Worm (Caenorhabditis elegans) whole organism, early embryonic: ENCODE data around the gene casy-1.

ENCODE experiments used
- F13C5.2 ChIP-seq: sonication (generic microtip); optimal IDR thresholded peaks from 2 replicates; lab custom pipeline; 2017; ENCODE audit warnings: mild to moderate bottlenecking, missing genetic modification characterization, inconsistent platforms, missing compliant biosample characterization
- aly-1 ChIP-seq: sonication (generic microtip); optimal IDR thresholded peaks from 2 replicates; lab custom pipeline; 2016; ENCODE audit warnings: missing genetic modification characterization, missing compliant biosample characterization
- ama-1 ChIP-seq: fragments of 150-350 bp; optimal IDR thresholded peaks from 2 replicates; lab custom pipeline; 2014
- ceh-13 ChIP-seq: fragments of 200-800 bp; sonication (Bioruptor generic); optimal IDR thresholded peaks from 2 replicates; lab custom pipeline; 2018; ENCODE audit warnings: mild to moderate bottlenecking, missing genetic modification characterization, missing compliant biosample characterization
- ceh-36 ChIP-seq: sonication (generic microtip); optimal IDR thresholded peaks from 2 replicates; lab custom pipeline; 2016; ENCODE audit warnings: missing genetic modification characterization, inconsistent platforms, missing compliant biosample characterization
- flt-1 ChIP-seq: fragments of 200-800 bp; sonication (Bioruptor generic); IDR thresholded peaks from 2 replicates; pipeline ENCODE4 v1.3.6; 2022; ENCODE audit warnings: missing genetic modification characterization, missing compliant biosample characterization
- hmbx-1 ChIP-seq: sonication (generic microtip); optimal IDR thresholded peaks from 2 replicates; lab custom pipeline; 2016; ENCODE audit warnings: mild to moderate bottlenecking, missing genetic modification characterization, missing compliant biosample characterization
- hnd-1 ChIP-seq: sonication (generic microtip); optimal IDR thresholded peaks from 2 replicates; lab custom pipeline; 2016; ENCODE audit warnings: missing genetic modification characterization, missing compliant biosample characterization
- pes-1 ChIP-seq: fragments of 200-800 bp; sonication (Bioruptor generic); IDR thresholded peaks from 2 replicates; pipeline ENCODE4 v1.3.6; 2022; ENCODE audit warnings: missing genetic modification reagents, missing genetic modification characterization, missing compliant biosample characterization
- scrt-1 ChIP-seq: fragments of 200-800 bp; sonication (Bioruptor generic); IDR thresholded peaks from 2 replicates; pipeline ENCODE4 v1.3.6; 2022; ENCODE audit warnings: missing genetic modification characterization, missing compliant biosample characterization
- tra-4 ChIP-seq: sonication (generic microtip); optimal IDR thresholded peaks from 2 replicates; lab custom pipeline; 2017; ENCODE audit warnings: missing genetic modification characterization, missing compliant biosample characterization

DNA sequence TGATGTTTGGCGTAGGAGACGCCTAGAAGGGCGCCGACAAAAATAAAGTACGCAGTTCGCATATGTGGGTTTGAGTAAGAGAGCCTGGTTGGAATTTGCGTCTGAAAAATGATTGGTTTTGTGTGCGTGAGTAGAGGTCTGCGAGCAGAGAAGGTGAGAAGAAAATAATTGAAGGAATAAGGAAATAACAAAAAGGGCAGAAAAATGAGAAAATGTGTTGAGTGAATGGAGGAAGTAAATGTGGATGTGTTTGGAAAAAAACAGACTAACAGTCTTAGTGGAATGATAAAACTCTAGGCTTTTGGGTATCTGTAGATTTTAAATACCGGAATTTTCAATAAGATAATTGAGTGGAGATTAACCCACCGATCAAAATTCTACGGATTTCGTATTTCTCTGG is at the start of gene casy-1:
- TF ChIP-seq ama-1 (lab: Kevin White, UChicago): no peak
- no peak for TF ChIP-seq ceh-13
- TF ChIP-seq hmbx-1 (tag; lab: Kevin White, UChicago): no peak
- TF ChIP-seq hnd-1: no peak
- no peak for TF ChIP-seq scrt-1 (GFP tag; lab: Robert Waterston, UW)
- no peak for TF ChIP-seq tra-4
- TF ChIP-seq ceh-36 (tag; lab: Kevin White, UChicago): no peak
- no peak for TF ChIP-seq aly-1 (tag; lab: Kevin White, UChicago)
- TF ChIP-seq pes-1 (GFP tag; lab: Robert Waterston, UW): no peak
- TF ChIP-seq flt-1 (GFP tag; lab: Robert Waterston, UW): no peak
- no peak for TF ChIP-seq F13C5.2 (tag; lab: Kevin White, UChicago)
